Worm (Caenorhabditis elegans): ENCODE results near the gene F43G6.8.

DNA sequence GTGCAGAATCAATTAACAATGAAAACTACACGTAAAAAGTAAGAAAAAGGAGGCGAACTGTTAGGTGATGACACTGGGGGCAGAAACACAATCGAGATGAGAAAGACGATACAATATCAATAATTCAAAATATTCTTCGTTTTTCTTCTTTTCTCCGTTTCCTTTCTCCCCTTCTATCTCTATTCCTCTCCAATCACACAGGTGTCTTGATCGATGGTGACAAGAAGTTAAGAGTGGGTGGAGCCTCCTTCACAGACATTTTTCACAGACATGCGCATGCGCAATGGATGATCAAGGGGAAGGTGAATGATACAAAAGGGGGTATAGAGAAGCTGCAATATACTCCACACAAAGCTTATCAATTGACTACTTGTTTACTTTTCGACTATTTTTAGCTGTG, 40.9 kb upstream of the F43G6.8 start:
- TF ChIP-seq mes-4 (tag; optimal IDR thresholded peaks at IDR 0.05) (no peak), F55B11.4 (tag; optimal IDR thresholded peaks at IDR 0.05; ENCODE audit: borderline replicate concordance, insufficient read depth) (no peak), ztf-3 (GFP tag; optimal IDR thresholded peaks at IDR 0.05) (no peak), mel-28 (tag; optimal IDR thresholded peaks at IDR 0.05; ENCODE audit: borderline replicate concordance) (no peak), dpl-1 (GFP tag; optimal IDR thresholded peaks at IDR 0.05) (no peak), hmg-20 (GFP tag; IDR thresholded peaks at IDR 0.05) (no peak), snpc-4 (GFP tag; optimal IDR thresholded peaks at IDR 0.05) (no peak), snpc-4 (tag; optimal IDR thresholded peaks at IDR 0.05) (no peak), nhr-90 (tag; optimal IDR thresholded peaks at IDR 0.05) (no peak), aptf-3 (GFP tag; IDR thresholded peaks at IDR 0.05) (no peak), nfya-1 (tag; optimal IDR thresholded peaks at IDR 0.05; ENCODE audit: borderline replicate concordance, insufficient read depth) (no peak), Y95B8A.8 (GFP tag; IDR thresholded peaks at IDR 0.05) (no peak), die-1 (tag; optimal IDR thresholded peaks at IDR 0.05) (no peak), F23B12.7 (tag; optimal IDR thresholded peaks at IDR 0.05; ENCODE audit: insufficient read depth) (no peak)
